Worm (Caenorhabditis elegans) whole organism, L1 larva: Measurements from ENCODE around the gene col-124.
A peak's percentile ranks its signal among the peaks of the same experiment; 100 is the strongest.

ENCODE experiments used
- aha-1 ChIP-seq: fragments of 150-350 bp; optimal IDR thresholded peaks from 2 replicates; lab custom pipeline; 2014; ENCODE audit warnings: missing biosample characterization, missing genetic modification characterization
- ceh-88 ChIP-seq: fragments of 200-800 bp; sonication (Bioruptor generic); IDR thresholded peaks from 2 replicates; pipeline ENCODE4 v1.3.6; 2022; ENCODE audit warnings: missing genetic modification characterization, missing compliant biosample characterization
- fkh-4 ChIP-seq: sonication (generic microtip); optimal IDR thresholded peaks from 2 replicates; lab custom pipeline; 2016; ENCODE audit warnings: missing compliant biosample characterization, missing genetic modification characterization, borderline replicate concordance
- lin-13 ChIP-seq: fragments of 150-350 bp; optimal IDR thresholded peaks from 2 replicates; lab custom pipeline; 2014; ENCODE audit warnings: missing biosample characterization, missing genetic modification reagents, missing genetic modification characterization
- lsy-2 ChIP-seq, 2 experiments: fragments of 150-350 bp; optimal IDR thresholded peaks; 2 replicates each; lab custom pipeline; 2014; ENCODE audit warnings: missing biosample characterization in 2 of 2, missing genetic modification characterization in 2 of 2
- nhr-20 ChIP-seq: sonication (generic microtip); optimal IDR thresholded peaks from 2 replicates; lab custom pipeline; 2016; ENCODE audit warnings: mild to moderate bottlenecking, missing genetic modification characterization, missing compliant biosample characterization
- unc-62 ChIP-seq: fragments of 150-350 bp; optimal IDR thresholded peaks from 2 replicates; lab custom pipeline; 2014; ENCODE audit warnings: missing biosample characterization, missing genetic modification reagents, missing genetic modification characterization

- TF ChIP-seq nhr-20 (tag; lab: Kevin White, UChicago): peak; percentile 34
- TF ChIP-seq ceh-88: no peak
- TF ChIP-seq aha-1: no peak
- TF ChIP-seq unc-62 (GFP tag; lab: Kevin White, UChicago): no peak
- no peak for TF ChIP-seq fkh-4 (tag; lab: Kevin White, UChicago)
- no peak for TF ChIP-seq lin-13 (GFP tag; lab: Kevin White, UChicago)
- peak in 1 of 2 experiments; percentile 0 for TF ChIP-seq lsy-2 (tag; optimal IDR thresholded peaks at IDR 0.05; lab: Kevin White, UChicago)
These were observed 34.4 kb downstream of the col-124 start, which contains the start of gene daf-14 for ce11 chrIV:10250577-10251075.
